Worm (Caenorhabditis elegans): Measurements from ENCODE around the gene R10E11.6.

R10E11.6 gene

DNA sequence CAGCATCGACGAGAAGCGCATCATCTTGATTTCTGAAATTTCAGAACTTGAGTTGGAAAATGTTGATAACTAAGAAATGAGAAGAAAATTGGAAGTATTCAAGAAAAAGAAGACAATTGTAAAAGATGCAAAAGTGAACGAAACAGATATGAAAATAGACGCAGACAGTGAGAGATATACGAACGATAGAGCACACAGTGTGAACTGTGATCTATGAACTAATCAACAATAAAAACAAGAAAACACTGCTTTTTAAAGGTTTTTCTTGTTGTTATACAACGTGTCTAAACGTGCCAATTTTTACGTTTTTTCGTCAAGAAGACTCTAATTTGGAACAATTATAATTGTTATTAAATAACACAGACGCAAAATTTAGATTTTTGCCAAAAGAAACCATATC, 30.0 kb upstream of the R10E11.6 start, which contains the start of gene ech-6:
ech-6 (minus strand) TSS at position 32 of the 400 bp plus-strand sequence.
- TF ChIP-seq ceh-9 (tag; optimal IDR thresholded peaks at IDR 0.05) (no peak), nfya-1 (tag; optimal IDR thresholded peaks at IDR 0.05; ENCODE audit: insufficient read depth) (peak; percentile 20), nhr-43 (tag; optimal IDR thresholded peaks at IDR 0.05; ENCODE audit: poor library complexity, severe bottlenecking) (peak; percentile 70), ama-1 (optimal IDR thresholded peaks at IDR 0.05) (peak; percentile 7), pha-4 (tag; optimal IDR thresholded peaks at IDR 0.05) (peak; percentile 65), elt-2 (tag; optimal IDR thresholded peaks at IDR 0.05) (peak; percentile 40), pqm-1 (tag; optimal IDR thresholded peaks at IDR 0.05) (peak; percentile 35), lin-15B (tag; optimal IDR thresholded peaks at IDR 0.05) (no peak), tbx-2 (tag; optimal IDR thresholded peaks at IDR 0.05) (no peak), lsy-12 (tag; optimal IDR thresholded peaks at IDR 0.05) (peak; percentile 4), ZK546.5 (tag; optimal IDR thresholded peaks at IDR 0.05) (no peak)

DNA sequence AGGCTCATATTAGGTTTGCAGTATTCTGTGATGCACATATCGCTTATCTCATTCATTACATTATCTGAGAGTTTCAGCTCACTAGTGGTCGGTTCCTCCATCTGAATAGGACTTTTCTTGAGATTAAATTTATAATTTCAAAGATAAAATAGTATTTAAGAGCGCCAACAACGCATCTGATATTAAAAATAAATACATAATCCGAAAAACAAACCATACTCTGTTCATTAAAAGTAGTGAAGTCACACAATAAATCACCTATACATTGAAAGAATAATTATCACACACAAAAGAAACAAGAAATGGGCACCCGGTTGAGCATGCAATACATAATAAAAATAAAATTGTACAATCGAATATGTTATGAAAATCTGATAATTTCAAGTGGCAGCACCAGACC, 25.4 kb upstream of the R10E11.6 start, which contains the start of gene vps-53:
vps-53 (minus strand) TSS at position 101 of the 400 bp plus-strand sequence.
- TF ChIP-seq nhr-43 (tag; optimal IDR thresholded peaks at IDR 0.05; ENCODE audit: poor library complexity, severe bottlenecking), result no peak
- TF ChIP-seq nhr-28 (tag; optimal IDR thresholded peaks at IDR 0.05), result no peak
- no peak for TF ChIP-seq aly-2 (tag; optimal IDR thresholded peaks at IDR 0.05)
- no peak for TF ChIP-seq daf-12 (tag; optimal IDR thresholded peaks at IDR 0.05)
- no peak for TF ChIP-seq elt-3 (tag; optimal IDR thresholded peaks at IDR 0.05)
- TF ChIP-seq fkh-2 (tag; optimal IDR thresholded peaks at IDR 0.05), result no peak
- no peak for TF ChIP-seq snpc-4 (tag; optimal IDR thresholded peaks at IDR 0.05)
- TF ChIP-seq eor-1 (tag; optimal IDR thresholded peaks at IDR 0.05), result no peak
- TF ChIP-seq hmg-11 (tag; optimal IDR thresholded peaks at IDR 0.05), result no peak
- no peak for TF ChIP-seq R02D3.7 (tag; optimal IDR thresholded peaks at IDR 0.05)
- no peak for TF ChIP-seq mml-1 (tag; optimal IDR thresholded peaks at IDR 0.05)
- no peak for TF ChIP-seq nhr-23 (tag; optimal IDR thresholded peaks at IDR 0.05)
- no peak for TF ChIP-seq egl-27 (tag; optimal IDR thresholded peaks at IDR 0.05)
- TF ChIP-seq lin-15B (tag; optimal IDR thresholded peaks at IDR 0.05), result no peak
- TF ChIP-seq nhr-25 (tag; optimal IDR thresholded peaks at IDR 0.05), result no peak

ce11 chrIII:9758848-9759247, 24.0 kb upstream of the R10E11.6 start, which contains the start of gene rmd-1:
Gene rmd-1, plus strand, starts transcription at chrIII:9759094.
- no peak for TF ChIP-seq unc-39 (tag; optimal IDR thresholded peaks at IDR 0.05)
- TF ChIP-seq nhr-23 (tag; optimal IDR thresholded peaks at IDR 0.05), result no peak
- no peak for TF ChIP-seq ceh-16 (tag; optimal IDR thresholded peaks at IDR 0.05)
- no peak for TF ChIP-seq ama-1 (optimal IDR thresholded peaks at IDR 0.05)
- no peak for TF ChIP-seq mml-1 (tag; optimal IDR thresholded peaks at IDR 0.05)
- TF ChIP-seq nhr-25 (tag; optimal IDR thresholded peaks at IDR 0.05), result no peak
- no peak for TF ChIP-seq ceh-28 (tag; optimal IDR thresholded peaks at IDR 0.05)
- TF ChIP-seq nhr-11 (tag; optimal IDR thresholded peaks at IDR 0.05), result no peak
- TF ChIP-seq ceh-82 (tag; optimal IDR thresholded peaks at IDR 0.05), result no peak
- TF ChIP-seq hmg-11 (tag; optimal IDR thresholded peaks at IDR 0.05), result no peak
- no peak for TF ChIP-seq pha-4 (tag; optimal IDR thresholded peaks at IDR 0.05)
- no peak for TF ChIP-seq fos-1 (tag; optimal IDR thresholded peaks at IDR 0.05)
- TF ChIP-seq snpc-4 (tag; optimal IDR thresholded peaks at IDR 0.05), result no peak
- no peak for TF ChIP-seq nhr-28 (tag; optimal IDR thresholded peaks at IDR 0.05)
- TF ChIP-seq nhr-237 (tag; optimal IDR thresholded peaks at IDR 0.05), result no peak
- TF ChIP-seq aly-2 (tag; optimal IDR thresholded peaks at IDR 0.05), result no peak
- no peak for TF ChIP-seq nhr-76 (tag; optimal IDR thresholded peaks at IDR 0.05)
- no peak for TF ChIP-seq pqm-1 (tag; optimal IDR thresholded peaks at IDR 0.05)
- no peak for TF ChIP-seq nhr-12 (tag; optimal IDR thresholded peaks at IDR 0.05)
- no peak for TF ChIP-seq skn-1 (tag; optimal IDR thresholded peaks at IDR 0.05)

DNA sequence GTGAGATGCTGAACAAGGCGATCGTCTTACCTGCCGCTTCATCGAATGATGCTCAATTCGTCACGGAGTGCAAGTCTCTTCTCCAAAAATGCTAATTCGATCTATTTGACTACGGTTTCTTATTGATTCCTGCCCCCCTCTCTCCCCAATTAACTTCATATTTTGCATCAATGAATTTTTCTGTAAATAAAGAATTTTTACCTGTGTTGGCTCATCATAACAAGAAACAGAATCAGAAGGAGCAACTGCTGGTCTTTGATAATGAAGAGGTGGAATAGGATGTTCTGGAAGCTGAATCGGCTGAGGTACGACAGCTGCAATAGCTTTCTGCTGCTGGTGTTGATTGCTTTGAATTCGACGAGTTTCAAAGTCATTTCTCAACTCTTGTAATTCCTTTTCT, 22.6 kb upstream of the R10E11.6 start:
- TF ChIP-seq eor-1 (tag; optimal IDR thresholded peaks at IDR 0.05) (no peak), skn-1 (tag; optimal IDR thresholded peaks at IDR 0.05) (no peak), sea-2 (GFP tag; optimal IDR thresholded peaks at IDR 0.05) (no peak), jun-1 (tag; optimal IDR thresholded peaks at IDR 0.05) (no peak), nhr-237 (tag; optimal IDR thresholded peaks at IDR 0.05) (no peak), ceh-28 (tag; optimal IDR thresholded peaks at IDR 0.05) (no peak), ceh-82 (tag; optimal IDR thresholded peaks at IDR 0.05) (no peak), nhr-43 (tag; optimal IDR thresholded peaks at IDR 0.05; ENCODE audit: poor library complexity, severe bottlenecking) (no peak), egl-5 (tag; optimal IDR thresholded peaks at IDR 0.05) (no peak), ztf-11 (tag; optimal IDR thresholded peaks at IDR 0.05) (no peak), egl-27 (tag; optimal IDR thresholded peaks at IDR 0.05) (no peak), fos-1 (tag; optimal IDR thresholded peaks at IDR 0.05) (no peak), nhr-12 (tag; optimal IDR thresholded peaks at IDR 0.05) (no peak), elt-3 (tag; optimal IDR thresholded peaks at IDR 0.05) (no peak), pha-4 (tag; optimal IDR thresholded peaks at IDR 0.05) (no peak), elt-1 (tag; optimal IDR thresholded peaks at IDR 0.05) (no peak), hmg-11 (tag; optimal IDR thresholded peaks at IDR 0.05) (no peak), lsy-12 (tag; optimal IDR thresholded peaks at IDR 0.05) (no peak), mdl-1 (tag; optimal IDR thresholded peaks at IDR 0.05) (no peak)

Measured in whole organism, L3 larva.